Fruit fly (Drosophila melanogaster) whole organism, embryonic: ENCODE results near the gene CG32712.

Experiments used
- ATbp ChIP-seq: fragments of 200-800 bp; sonication (Bioruptor generic); optimal IDR thresholded peaks from 2 replicates; lab custom pipeline; 2017; ENCODE audit warnings: missing biosample characterization, mild to moderate bottlenecking, missing genetic modification characterization, missing genetic modification reagents
- CG10565 ChIP-seq: fragments of 200-800 bp; sonication (Bioruptor generic); optimal IDR thresholded peaks from 3 replicates; lab custom pipeline; 2016; ENCODE audit warnings: missing biosample characterization, mild to moderate bottlenecking, missing genetic modification characterization
- CG11398 ChIP-seq: fragments of 200-800 bp; sonication (Bioruptor generic); optimal IDR thresholded peaks from 2 replicates; lab custom pipeline; 2016; ENCODE audit warnings: missing biosample characterization, missing genetic modification characterization
- CG11504 ChIP-seq: fragments of 200-800 bp; sonication (Bioruptor generic); optimal IDR thresholded peaks from 3 replicates; lab custom pipeline; 2019; ENCODE audit warnings: missing biosample characterization, mild to moderate bottlenecking, missing genetic modification characterization, moderate library complexity
- CG11696 ChIP-seq: fragments of 200-800 bp; sonication (Bioruptor generic); IDR thresholded peaks from 2 replicates; pipeline ENCODE4 v1.3.6; 2022; ENCODE audit warnings: missing biosample characterization, missing genetic modification characterization
- CG12942 ChIP-seq: fragments of 200-800 bp; sonication (Bioruptor generic); optimal IDR thresholded peaks from 3 replicates; lab custom pipeline; 2016; ENCODE audit warnings: missing biosample characterization, missing genetic modification characterization
- CG13624 ChIP-seq: fragments of 200-800 bp; sonication (Bioruptor generic); optimal IDR thresholded peaks from 2 replicates; lab custom pipeline; 2016; ENCODE audit warnings: missing biosample characterization, missing genetic modification characterization
- CG15696 ChIP-seq: fragments of 200-800 bp; sonication (Bioruptor generic); optimal IDR thresholded peaks from 2 replicates; lab custom pipeline; 2019; ENCODE audit warnings: missing biosample characterization, mild to moderate bottlenecking, missing genetic modification characterization, moderate library complexity
- CG17361 ChIP-seq: fragments of 200-800 bp; sonication (Bioruptor generic); IDR thresholded peaks from 3 replicates; pipeline ENCODE4 v1.3.6; 2022; ENCODE audit warnings: missing biosample characterization, missing genetic modification characterization
- CG17802 ChIP-seq: fragments of 200-800 bp; sonication (Bioruptor generic); optimal IDR thresholded peaks from 2 replicates; lab custom pipeline; 2018; ENCODE audit warnings: missing biosample characterization, mild to moderate bottlenecking, missing genetic modification characterization, moderate library complexity
- CG17912 ChIP-seq: fragments of 200-800 bp; sonication (Bioruptor generic); optimal IDR thresholded peaks from 2 replicates; lab custom pipeline; 2018; ENCODE audit warnings: missing biosample characterization, mild to moderate bottlenecking, missing genetic modification characterization
- CG2199 ChIP-seq: fragments of 200-800 bp; sonication (Bioruptor generic); IDR thresholded peaks from 3 replicates; pipeline ENCODE4 v1.3.6; 2022; ENCODE audit warnings: missing biosample characterization, missing genetic modification characterization
- CG2202 ChIP-seq: fragments of 200-800 bp; sonication (Bioruptor generic); optimal IDR thresholded peaks from 2 replicates; lab custom pipeline; 2018; ENCODE audit warnings: missing biosample characterization, mild to moderate bottlenecking, missing genetic modification characterization
- CG2678 ChIP-seq: fragments of 200-800 bp; sonication (Bioruptor generic); optimal IDR thresholded peaks from 3 replicates; lab custom pipeline; 2019; ENCODE audit warnings: missing biosample characterization, mild to moderate bottlenecking, missing genetic modification characterization, moderate library complexity
- CG30403 ChIP-seq: fragments of 200-800 bp; sonication (Bioruptor generic); optimal IDR thresholded peaks from 3 replicates; lab custom pipeline; 2016; ENCODE audit warnings: missing biosample characterization, missing genetic modification characterization
- CG34422 ChIP-seq: fragments of 200-800 bp; sonication (Bioruptor generic); IDR thresholded peaks from 3 replicates; pipeline ENCODE4 v1.3.6; 2022; ENCODE audit warnings: missing biosample characterization, missing genetic modification characterization
- CG4360 ChIP-seq: fragments of 200-800 bp; sonication (Bioruptor generic); IDR thresholded peaks from 2 replicates; pipeline ENCODE4 v1.3.6; 2022; ENCODE audit warnings: missing biosample characterization, missing genetic modification characterization
- CG4404 ChIP-seq: fragments of 200-800 bp; sonication (Bioruptor generic); IDR thresholded peaks from 2 replicates; pipeline ENCODE4 v1.3.6; 2022; ENCODE audit warnings: missing biosample characterization, missing genetic modification characterization
- CG9932 ChIP-seq: fragments of 200-800 bp; sonication (Bioruptor generic); IDR thresholded peaks from 2 replicates; pipeline ENCODE4 v1.3.6; 2022; ENCODE audit warnings: missing biosample characterization, missing genetic modification characterization
- Camta ChIP-seq: fragments of 200-800 bp; sonication (Bioruptor generic); optimal IDR thresholded peaks from 2 replicates; lab custom pipeline; 2016; ENCODE audit warnings: missing biosample characterization, missing genetic modification characterization
- Deaf1 ChIP-seq: fragments of 200-800 bp; optimal IDR thresholded peaks from 3 replicates; lab custom pipeline; 2019; ENCODE audit warnings: missing biosample characterization, mild to moderate bottlenecking, missing genetic modification characterization, moderate library complexity
- Dll ChIP-seq: fragments of 200-800 bp; sonication (Bioruptor generic); IDR thresholded peaks from 4 replicates; pipeline ENCODE4 v1.3.6; 2022; ENCODE audit warnings: missing biosample characterization, missing genetic modification characterization; ENCODE audit not compliant: partially characterized antibody
- Hmr ChIP-seq: fragments of 200-800 bp; sonication (Bioruptor generic); optimal IDR thresholded peaks from 3 replicates; lab custom pipeline; 2017; ENCODE audit warnings: mild to moderate bottlenecking, missing biosample characterization, missing genetic modification reagents, missing genetic modification characterization
- MBD-R2 ChIP-seq: fragments of 200-800 bp; sonication (Bioruptor generic); IDR thresholded peaks from 2 replicates; pipeline ENCODE4 v1.3.6; 2022; ENCODE audit warnings: missing biosample characterization, missing genetic modification characterization
- MTF-1 ChIP-seq: fragments of 200-800 bp; sonication (Bioruptor generic); optimal IDR thresholded peaks from 2 replicates; lab custom pipeline; 2018; ENCODE audit warnings: missing biosample characterization, mild to moderate bottlenecking, missing genetic modification characterization, borderline replicate concordance
- Med ChIP-seq: fragments of 200-800 bp; sonication (Bioruptor generic); peaks from one replicate; lab custom pipeline; 2016; ENCODE audit warnings: missing biosample characterization, missing genetic modification characterization, mild to moderate bottlenecking, inconsistent platforms, moderate library complexity
- Meics ChIP-seq: fragments of 200-800 bp; sonication (Bioruptor generic); optimal IDR thresholded peaks from 2 replicates; lab custom pipeline; 2017; ENCODE audit warnings: missing biosample characterization, mild to moderate bottlenecking, missing genetic modification characterization
- Oli ChIP-seq: fragments of 200-800 bp; sonication (Bioruptor generic); optimal IDR thresholded peaks from 2 replicates; lab custom pipeline; 2018; ENCODE audit warnings: missing biosample characterization, mild to moderate bottlenecking, missing genetic modification characterization, moderate library complexity
- Pdp1 ChIP-seq, 2 experiments: fragments of 200-800 bp; sonication (Bioruptor generic); optimal IDR thresholded peaks; 3 replicates each; lab custom pipeline; 2016; ENCODE audit warnings: missing biosample characterization in 2 of 2, missing genetic modification characterization in 2 of 2, mild to moderate bottlenecking in 1 of 2, moderate library complexity in 1 of 2
- Ptx1 ChIP-seq: fragments of 200-800 bp; sonication (Bioruptor generic); IDR thresholded peaks from 2 replicates; pipeline ENCODE4 v1.3.6; 2022; ENCODE audit warnings: missing biosample characterization, missing genetic modification characterization
- Rfx ChIP-seq: fragments of 200-800 bp; sonication (Bioruptor generic); IDR thresholded peaks from 2 replicates; pipeline ENCODE4 v1.3.6; 2022; ENCODE audit warnings: missing biosample characterization, missing genetic modification characterization
- Spps ChIP-seq: fragments of 200-800 bp; sonication (Bioruptor generic); optimal IDR thresholded peaks from 2 replicates; lab custom pipeline; 2018; ENCODE audit warnings: missing biosample characterization, mild to moderate bottlenecking, missing genetic modification characterization
- Stat92E ChIP-seq, 3 experiments: fragments of >200 bp in 2 of 3; fragments of 200-800 bp in 1 of 3; sonication (Bioruptor generic) in 1 of 3; optimal IDR thresholded peaks; 2 replicates each; lab custom pipeline; 2017 to 2019; ENCODE audit warnings: missing biosample characterization in 3 of 3, missing genetic modification characterization in 3 of 3, mild to moderate bottlenecking in 1 of 3, moderate library complexity in 1 of 3
- az2 ChIP-seq: fragments of 200-800 bp; sonication (Bioruptor generic); optimal IDR thresholded peaks from 3 replicates; lab custom pipeline; 2016; ENCODE audit warnings: missing biosample characterization, missing genetic modification characterization
- bab2 ChIP-seq: fragments of 200-800 bp; sonication (Bioruptor generic); optimal IDR thresholded peaks from 2 replicates; lab custom pipeline; 2016; ENCODE audit warnings: missing biosample characterization, missing genetic modification characterization
- bsh ChIP-seq, 2 experiments: fragments of 200-800 bp; sonication (Bioruptor generic); optimal IDR thresholded peaks; 2 replicates each; lab custom pipeline; 2017 to 2018; ENCODE audit warnings: mild to moderate bottlenecking in 2 of 2, missing biosample characterization in 2 of 2, missing genetic modification characterization in 2 of 2, moderate library complexity in 1 of 2
- btn ChIP-seq: fragments of 200-800 bp; sonication (Bioruptor generic); optimal IDR thresholded peaks from 2 replicates; lab custom pipeline; 2016; ENCODE audit warnings: missing biosample characterization, missing genetic modification characterization
- disco-r ChIP-seq: fragments of 200-800 bp; sonication (Bioruptor generic); optimal IDR thresholded peaks from 2 replicates; lab custom pipeline; 2016; ENCODE audit warnings: missing biosample characterization, missing genetic modification characterization
- dmrt99B ChIP-seq: fragments of 200-800 bp; sonication (Bioruptor generic); optimal IDR thresholded peaks from 2 replicates; lab custom pipeline; 2018; ENCODE audit warnings: missing biosample characterization, mild to moderate bottlenecking, missing genetic modification characterization, moderate library complexity
- dpn ChIP-seq, 2 experiments: fragments of 200-800 bp; sonication (Bioruptor generic); optimal IDR thresholded peaks; 3 replicates each; lab custom pipeline; 2016; ENCODE audit warnings: missing biosample characterization in 2 of 2, missing genetic modification characterization in 2 of 2
- dysf ChIP-seq: fragments of 200-800 bp; sonication (Bioruptor generic); IDR thresholded peaks from 3 replicates; pipeline ENCODE4 v1.3.6; 2022; ENCODE audit warnings: missing biosample characterization, missing genetic modification characterization
- esg ChIP-seq: fragments of 200-800 bp; sonication (Bioruptor generic); conservative IDR thresholded peaks from 2 replicates; pipeline ENCODE4 v1.3.6; 2022; ENCODE audit warnings: missing biosample characterization, missing genetic modification characterization
- gem ChIP-seq: fragments of 200-800 bp; sonication (Bioruptor generic); optimal IDR thresholded peaks from 2 replicates; lab custom pipeline; 2019; ENCODE audit warnings: missing biosample characterization, mild to moderate bottlenecking, missing genetic modification characterization, moderate library complexity
- lilli ChIP-seq: fragments of 200-800 bp; sonication (Bioruptor generic); optimal IDR thresholded peaks from 3 replicates; lab custom pipeline; 2016; ENCODE audit warnings: missing biosample characterization, missing genetic modification characterization
- lmd ChIP-seq: fragments of 200-800 bp; sonication (Bioruptor generic); IDR thresholded peaks from 2 replicates; pipeline ENCODE4 v1.3.6; 2022; ENCODE audit warnings: missing biosample characterization, missing genetic modification characterization
- mam ChIP-seq: fragments of 200-800 bp; sonication (Bioruptor generic); optimal IDR thresholded peaks from 3 replicates; lab custom pipeline; 2016; ENCODE audit warnings: missing biosample characterization, missing genetic modification characterization
- nmo ChIP-seq: fragments of 200-800 bp; sonication (Bioruptor generic); optimal IDR thresholded peaks from 2 replicates; lab custom pipeline; 2018; ENCODE audit warnings: missing biosample characterization, mild to moderate bottlenecking, missing genetic modification characterization, moderate library complexity
- pnt ChIP-seq: fragments of 200-800 bp; sonication (Bioruptor generic); optimal IDR thresholded peaks from 3 replicates; lab custom pipeline; 2016; ENCODE audit warnings: missing biosample characterization, missing genetic modification characterization
- sisA ChIP-seq: fragments of 200-800 bp; sonication (Bioruptor generic); IDR thresholded peaks from 2 replicates; pipeline ENCODE4 v1.3.6; 2022; ENCODE audit warnings: missing biosample characterization, missing genetic modification characterization
- zfh1 ChIP-seq: fragments of 200-800 bp; sonication (Bioruptor generic); IDR thresholded peaks from 3 replicates; pipeline ENCODE4 v1.3.6; 2022; ENCODE audit warnings: missing biosample characterization, missing genetic modification characterization

The CG32712 gene

DNA sequence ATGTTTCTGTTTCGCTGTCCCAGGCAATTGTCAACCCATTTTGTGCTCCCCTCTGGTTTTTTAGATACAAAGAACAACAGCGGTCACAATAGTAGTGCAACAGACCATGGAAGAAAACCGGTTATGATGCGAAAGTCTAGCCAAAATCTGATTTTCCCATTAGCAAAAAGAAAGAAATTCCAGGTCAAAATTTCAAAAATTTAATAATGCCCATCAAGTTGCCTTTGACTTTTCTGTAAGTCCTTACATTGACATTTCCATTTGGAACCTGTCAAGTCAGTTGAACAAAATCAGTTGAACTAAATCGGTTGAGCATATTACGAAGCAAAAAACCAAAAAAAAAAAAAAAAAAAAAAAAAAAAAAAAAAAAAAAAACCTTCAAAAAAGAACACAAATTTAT lies 16.7 kb downstream of the CG32712 start (continued):
- TF ChIP-seq mam (GFP tag; lab: Kevin White, UChicago): peak; percentile 11
- TF ChIP-seq ATbp (GFP tag; lab: Kevin White, UChicago): peak; percentile 11
- TF ChIP-seq CG11504 (tag; lab: Kevin White, UChicago): peak; percentile 44
- no peak for TF ChIP-seq CG2202 (tag; lab: Kevin White, UChicago)
- no peak for TF ChIP-seq Stat92E (GFP tag; optimal IDR thresholded peaks at IDR 0.05; lab: Kevin White, UChicago)
- peak; percentile 18 for TF ChIP-seq az2
- TF ChIP-seq CG17912 (GFP tag; lab: Kevin White, UChicago): no peak
- TF ChIP-seq esg (GFP tag; lab: Robert Waterston, UW): 0 out of 2 replicates have a peak, but pooled peaks have one; percentile 8
- TF ChIP-seq MBD-R2: no peak
- peak in 1 of 2 experiments; percentile 13 for TF ChIP-seq bsh (GFP tag; optimal IDR thresholded peaks at IDR 0.05; lab: Kevin White, UChicago)
- peak; percentile 64 for TF ChIP-seq CG11696
- no peak for TF ChIP-seq CG11398 (GFP tag; lab: Kevin White, UChicago)
- TF ChIP-seq CG13624 (GFP tag; lab: Kevin White, UChicago): peak; percentile 36
- no peak for TF ChIP-seq Dll
- TF ChIP-seq CG2199 (GFP tag; lab: Robert Waterston, UW): 0 out of 3 replicates have a peak, but pooled peaks have one; percentile 13
- no peak for TF ChIP-seq Spps (tag; lab: Kevin White, UChicago)
- TF ChIP-seq Med (GFP tag; lab: Kevin White, UChicago): peak; percentile 68
- TF ChIP-seq Meics (GFP tag; lab: Kevin White, UChicago): no peak
- TF ChIP-seq CG17802 (tag; lab: Kevin White, UChicago): no peak
- no peak for TF ChIP-seq CG12942 (GFP tag; lab: Kevin White, UChicago)
- TF ChIP-seq CG30403: peak; percentile 7
- TF ChIP-seq CG10565 (GFP tag; lab: Kevin White, UChicago): no peak
- 0 out of 2 replicates have a peak, but pooled peaks have one; percentile 12 for TF ChIP-seq Ptx1 (GFP tag; lab: Robert Waterston, UW)
- no peak for TF ChIP-seq CG4360 (GFP tag; lab: Robert Waterston, UW)
- peak; percentile 22; the same call in 1 of the 3 replicates for TF ChIP-seq CG17361 (GFP tag; lab: Robert Waterston, UW)
- TF ChIP-seq dpn (GFP tag; optimal IDR thresholded peaks at IDR 0.05; lab: Kevin White, UChicago): peak in 1 of 2 experiments; percentile 52
- no peak for TF ChIP-seq Hmr
- TF ChIP-seq nmo (GFP tag; lab: Kevin White, UChicago): peak; percentile 63
- peak; percentile 48 for TF ChIP-seq CG2678 (tag; lab: Kevin White, UChicago)
- TF ChIP-seq zfh1 (GFP tag; lab: Robert Waterston, UW): 0 out of 3 replicates have a peak, but pooled peaks have one; percentile 30
- no peak for TF ChIP-seq btn (GFP tag; lab: Kevin White, UChicago)
- peak; percentile 54 for TF ChIP-seq dmrt99B (tag; lab: Kevin White, UChicago)
- TF ChIP-seq pnt (GFP tag; lab: Kevin White, UChicago): peak; percentile 30
- no peak for TF ChIP-seq Deaf1 (tag; lab: Kevin White, UChicago)
- no peak for TF ChIP-seq CG4404 (GFP tag; lab: Robert Waterston, UW)
- no peak for TF ChIP-seq dysf (GFP tag; lab: Robert Waterston, UW)
- no peak for TF ChIP-seq MTF-1 (GFP tag; lab: Kevin White, UChicago)
- TF ChIP-seq lilli (GFP tag; lab: Kevin White, UChicago): peak; percentile 13
- TF ChIP-seq bab2 (GFP tag; lab: Kevin White, UChicago): peak; percentile 32
- TF ChIP-seq sisA (GFP tag; lab: Robert Waterston, UW): no peak
- TF ChIP-seq gem (tag; lab: Kevin White, UChicago): peak; percentile 34
- TF ChIP-seq CG9932: no peak
- no peak for TF ChIP-seq disco-r (GFP tag; lab: Kevin White, UChicago)
- TF ChIP-seq Oli (tag; lab: Kevin White, UChicago): peak; percentile 16
- 0 out of 2 replicates have a peak, but pooled peaks have one; percentile 29 for TF ChIP-seq Rfx (GFP tag; lab: Robert Waterston, UW)
- TF ChIP-seq Pdp1 (GFP tag; optimal IDR thresholded peaks at IDR 0.05; lab: Kevin White, UChicago): peak; percentile 21 to 48
- peak; percentile 60 for TF ChIP-seq Camta (GFP tag; lab: Kevin White, UChicago)
- TF ChIP-seq lmd (GFP tag; lab: Robert Waterston, UW): peak; percentile 39
- no peak for TF ChIP-seq CG15696 (tag; lab: Kevin White, UChicago)
- no peak for TF ChIP-seq CG34422 (GFP tag; lab: Robert Waterston, UW)
